Fruit fly (Drosophila melanogaster) whole organism, embryonic: Measurements from ENCODE around the gene CG31099.

Experiments used
- CG31224 ChIP-seq: fragments of 200-800 bp; sonication (Bioruptor generic); IDR thresholded peaks from 2 replicates; pipeline ENCODE4 v1.3.6; 2022; ENCODE audit warnings: missing biosample characterization, missing genetic modification characterization
- CG8478 ChIP-seq: fragments of >200 bp; optimal IDR thresholded peaks from 2 replicates; lab custom pipeline; 2018
- Meics ChIP-seq: fragments of 200-800 bp; sonication (Bioruptor generic); optimal IDR thresholded peaks from 2 replicates; lab custom pipeline; 2017; ENCODE audit warnings: missing biosample characterization, mild to moderate bottlenecking, missing genetic modification characterization
- gce ChIP-seq: fragments of 200-800 bp; sonication (Bioruptor generic); IDR thresholded peaks from 3 replicates; pipeline ENCODE4 v1.3.6; 2022; ENCODE audit warnings: missing biosample characterization, missing genetic modification characterization

dm6 chr3R:25300575-25300974 is 10.2 kb downstream of the CG31099 start, which contains the start of gene CG13659:
- TF ChIP-seq CG8478 (lab: Kevin White, UChicago) (no peak), gce (GFP tag; lab: Robert Waterston, UW) (no peak), Meics (no peak), CG31224 (GFP tag; lab: Robert Waterston, UW) (no peak)
